Worm (Caenorhabditis elegans): ENCODE measurements around the gene Y37E11B.10.
A peak's percentile ranks its signal among the peaks of the same experiment; 100 is the strongest.

Gene Y37E11B.10

DNA sequence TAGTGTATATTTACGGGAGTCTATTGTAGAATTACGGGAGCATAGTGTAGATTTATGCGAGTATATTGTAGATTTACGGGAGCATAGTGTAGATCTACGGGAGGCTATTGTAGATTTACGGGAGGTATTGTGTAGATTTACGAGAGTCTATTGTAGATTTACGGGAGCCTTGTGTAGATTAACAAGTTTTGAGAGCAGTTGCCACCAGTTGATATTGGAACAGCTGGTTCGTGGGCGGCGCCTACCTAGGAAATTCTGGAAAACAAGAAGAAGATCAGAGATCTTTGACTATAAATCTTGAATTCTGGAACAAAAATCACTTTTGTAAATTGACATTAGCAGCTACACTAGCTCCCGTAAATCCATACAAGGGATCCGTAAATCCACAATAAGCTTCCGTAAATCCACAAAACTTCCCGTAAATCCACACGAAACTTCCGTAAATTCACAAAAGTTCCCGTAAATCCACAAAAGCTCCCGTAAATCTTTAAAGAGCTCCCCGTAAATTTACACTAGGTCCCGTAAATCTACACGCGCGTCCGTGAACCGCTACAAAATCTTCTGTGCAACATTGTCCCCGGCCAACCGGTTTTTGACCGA, 46.6 kb upstream of the Y37E11B.10 start:
- peak; percentile 57 for TF ChIP-seq rnt-1 (tag; optimal IDR thresholded peaks at IDR 0.05)
- no peak for TF ChIP-seq blmp-1 (tag; optimal IDR thresholded peaks at IDR 0.05)
- TF ChIP-seq efl-1 (optimal IDR thresholded peaks at IDR 0.05) = no peak
- TF ChIP-seq efl-1 (GFP tag; optimal IDR thresholded peaks at IDR 0.05 in 1 of 2) = peak in 1 of 2 experiments; percentile 80
- no peak for TF ChIP-seq nhr-90 (tag; optimal IDR thresholded peaks at IDR 0.05; ENCODE audit: poor library complexity)

- no peak for TF ChIP-seq ceh-82 (tag; optimal IDR thresholded peaks at IDR 0.05)
- TF ChIP-seq egl-27 (tag; optimal IDR thresholded peaks at IDR 0.05) = no peak
- no peak for TF ChIP-seq ceh-8 (GFP tag; optimal IDR thresholded peaks at IDR 0.05)
- peak; percentile 30 for TF ChIP-seq tbx-2 (tag; optimal IDR thresholded peaks at IDR 0.05)
- peak; percentile 44 for TF ChIP-seq snu-23 (GFP tag; optimal IDR thresholded peaks at IDR 0.05)
- no peak for TF ChIP-seq dsc-1 (tag; optimal IDR thresholded peaks at IDR 0.05)
- no peak for TF ChIP-seq nhr-84 (tag; optimal IDR thresholded peaks at IDR 0.05)
- no peak for TF ChIP-seq ama-1 (optimal IDR thresholded peaks at IDR 0.05)
- no peak for TF ChIP-seq pag-3 (tag; optimal IDR thresholded peaks at IDR 0.05; ENCODE audit: borderline replicate concordance, insufficient read depth)
- TF ChIP-seq snpc-4 (tag; optimal IDR thresholded peaks at IDR 0.05) = no peak
- no peak for TF ChIP-seq alr-1 (tag; optimal IDR thresholded peaks at IDR 0.05; ENCODE audit: borderline replicate concordance)
- TF ChIP-seq unc-130 (tag; optimal IDR thresholded peaks at IDR 0.05) = no peak
- peak; percentile 55 for TF ChIP-seq rnt-1 (tag; optimal IDR thresholded peaks at IDR 0.05)
- no peak for TF ChIP-seq mep-1 (tag; optimal IDR thresholded peaks at IDR 0.05)
- no peak for TF ChIP-seq lin-39 (tag; optimal IDR thresholded peaks at IDR 0.05)
- peak in 1 of 2 experiments; percentile 58 for TF ChIP-seq lsy-2 (tag; optimal IDR thresholded peaks at IDR 0.05)
- no peak for TF ChIP-seq tlp-1 (tag; optimal IDR thresholded peaks at IDR 0.05)
- TF ChIP-seq efl-1 (optimal IDR thresholded peaks at IDR 0.05) = no peak
- no peak for TF ChIP-seq efl-1 (GFP tag; optimal IDR thresholded peaks at IDR 0.05 in 1 of 2)
- TF ChIP-seq aha-1 (tag; optimal IDR thresholded peaks at IDR 0.05) = no peak
- peak in 1 of 6 experiments; percentile 47 for TF ChIP-seq elt-3 (tag; optimal IDR thresholded peaks at IDR 0.05)
- no peak for TF ChIP-seq unc-62 (GFP tag; optimal IDR thresholded peaks at IDR 0.05)
- TF ChIP-seq ztf-4 (tag; optimal IDR thresholded peaks at IDR 0.05) = no peak
- no peak for TF ChIP-seq ets-5 (GFP tag; IDR thresholded peaks at IDR 0.05)
- no peak for TF ChIP-seq unc-30 (tag; optimal IDR thresholded peaks at IDR 0.05)
- no peak for TF ChIP-seq nhr-28 (tag; optimal IDR thresholded peaks at IDR 0.05)
- TF ChIP-seq pax-3 (tag; optimal IDR thresholded peaks at IDR 0.05) = no peak
- no peak for TF ChIP-seq ces-1 (GFP tag; optimal IDR thresholded peaks at IDR 0.05)
- no peak for TF ChIP-seq aly-2 (tag; optimal IDR thresholded peaks at IDR 0.05)
- TF ChIP-seq nhr-47 (tag; optimal IDR thresholded peaks at IDR 0.05) = peak; percentile 8
- no peak for TF ChIP-seq nhr-237 (tag; optimal IDR thresholded peaks at IDR 0.05)
- TF ChIP-seq lin-13 (GFP tag; optimal IDR thresholded peaks at IDR 0.05) = no peak
- TF ChIP-seq unc-98 (GFP tag; IDR thresholded peaks at IDR 0.05) = no peak
- no peak for TF ChIP-seq nhr-76 (tag; optimal IDR thresholded peaks at IDR 0.05)
- no peak for TF ChIP-seq efl-3 (GFP tag; optimal IDR thresholded peaks at IDR 0.05)
- TF ChIP-seq egl-13 (tag; optimal IDR thresholded peaks at IDR 0.05) = no peak
- TF ChIP-seq blmp-1 (tag; optimal IDR thresholded peaks at IDR 0.05) = peak; percentile 67
- no peak for TF ChIP-seq ceh-88 (GFP tag; IDR thresholded peaks at IDR 0.05)
- no peak for TF ChIP-seq ceh-63 (GFP tag; optimal IDR thresholded peaks at IDR 0.05)
- TF ChIP-seq nhr-11 (tag; optimal IDR thresholded peaks at IDR 0.05) = no peak
- no peak for TF ChIP-seq mef-2 (tag; optimal IDR thresholded peaks at IDR 0.05)
- TF ChIP-seq skn-1 (tag; optimal IDR thresholded peaks at IDR 0.05) = no peak
- TF ChIP-seq nhr-77 (tag; optimal IDR thresholded peaks at IDR 0.05) = no peak
- no peak for TF ChIP-seq hlh-17 (GFP tag; optimal IDR thresholded peaks at IDR 0.05; ENCODE audit: borderline replicate concordance)
- peak; percentile 58 for TF ChIP-seq nhr-71 (tag; optimal IDR thresholded peaks at IDR 0.05)
- no peak for TF ChIP-seq ztf-11 (tag; optimal IDR thresholded peaks at IDR 0.05)
- no peak for TF ChIP-seq sptf-1 (tag; optimal IDR thresholded peaks at IDR 0.05)
- TF ChIP-seq zag-1 (tag; optimal IDR thresholded peaks at IDR 0.05) = no peak
- TF ChIP-seq unc-86 (tag; optimal IDR thresholded peaks at IDR 0.05) = no peak
- peak; percentile 42 for TF ChIP-seq nhr-19 (GFP tag; conservative IDR thresholded peaks at IDR 0.05)
- TF ChIP-seq nhr-90 (tag; optimal IDR thresholded peaks at IDR 0.05; ENCODE audit: poor library complexity) = peak; percentile 37
Measured at ce11 chrIV:3652223-3652622, 46.0 kb upstream of the Y37E11B.10 start.

All from whole organism, L1 larva.